In genomic region chr3R:26956376-26957062, dm6 we compare ENCODE assay signal across 1 fruit fly cellular context.
A peak's percentile ranks its signal among the peaks of the same experiment; 100 is the strongest.
TF ChIP-seq lines count a peak whose summit lies in the region.

No protein-coding gene starts in this region.

TF ChIP-seq in whole organism, embryonic, 481 proteins besides CTCF, POLR2A, EP300 and RAD21 (continued from another document):
- TF ChIP-seq CG3838 (GFP tag; optimal IDR thresholded peaks at IDR 0.05; lab: Kevin White, UChicago) (no peak), vvl (GFP tag; IDR thresholded peaks at IDR 0.05; lab: Robert Waterston, UW) (peak; percentile 29; the same call in 1 of the 2 replicates), Atf-2 (GFP tag; optimal IDR thresholded peaks at IDR 0.05; lab: Kevin White, UChicago) (no peak), Elba2 (GFP tag; optimal IDR thresholded peaks at IDR 0.05; lab: Kevin White, UChicago) (no peak), ac (GFP tag; optimal IDR thresholded peaks at IDR 0.05; lab: Kevin White, UChicago) (no peak), sens-2 (GFP tag; IDR thresholded peaks at IDR 0.05; lab: Robert Waterston, UW) (no peak), cato (GFP tag; optimal IDR thresholded peaks at IDR 0.05; lab: Kevin White, UChicago; ENCODE audit: borderline replicate concordance) (no peak), CG6791 (GFP tag; IDR thresholded peaks at IDR 0.05; lab: Robert Waterston, UW; ENCODE audit: partially characterized antibody) (no peak), Hsf (GFP tag; optimal IDR thresholded peaks at IDR 0.05; lab: Kevin White, UChicago) (no peak), ftz-f1 (GFP tag; optimal IDR thresholded peaks at IDR 0.05; lab: Kevin White, UChicago) (no peak), bsh (GFP tag; optimal IDR thresholded peaks at IDR 0.05; lab: Kevin White, UChicago) (no peak), yki (optimal IDR thresholded peaks at IDR 0.05; lab: Kevin White, UChicago) (no peak), sna (GFP tag; IDR thresholded peaks at IDR 0.05; lab: Robert Waterston, UW; ENCODE audit: partially characterized antibody) (no peak), CG12155 (GFP tag; optimal IDR thresholded peaks at IDR 0.05; lab: Kevin White, UChicago) (no peak), CG11560 (tag; IDR thresholded peaks at IDR 0.05; lab: Robert Waterston, UW) (no peak), Tbp (GFP tag; optimal IDR thresholded peaks at IDR 0.05; lab: Kevin White, UChicago) (no peak), Drgx (GFP tag; IDR thresholded peaks at IDR 0.05; lab: Robert Waterston, UW) (no peak), YL-1 (GFP tag; optimal IDR thresholded peaks at IDR 0.05; lab: Kevin White, UChicago) (no peak), CG6175 (GFP tag; IDR thresholded peaks at IDR 0.05; lab: Robert Waterston, UW) (no peak), Usf (GFP tag; optimal IDR thresholded peaks at IDR 0.05; lab: Kevin White, UChicago) (no peak), CG7271 (tag; optimal IDR thresholded peaks at IDR 0.05; lab: Kevin White, UChicago) (no peak), Abd-B (GFP tag; optimal IDR thresholded peaks at IDR 0.05; lab: Kevin White, UChicago) (no peak), CG1602 (GFP tag; optimal IDR thresholded peaks at IDR 0.05; lab: Kevin White, UChicago) (no peak), CG31441 (GFP tag; IDR thresholded peaks at IDR 0.05; lab: Robert Waterston, UW) (no peak), CG3726 (GFP tag; IDR thresholded peaks at IDR 0.05; lab: Robert Waterston, UW) (no peak), trem (tag; optimal IDR thresholded peaks at IDR 0.05; lab: Kevin White, UChicago) (no peak), croc (GFP tag; conservative IDR thresholded peaks at IDR 0.05; lab: Robert Waterston, UW) (no peak), lov (optimal IDR thresholded peaks at IDR 0.05; lab: Kevin White, UChicago) (no peak), lov (GFP tag; IDR thresholded peaks at IDR 0.05; lab: Robert Waterston, UW) (0 out of 3 replicates have a peak, but pooled peaks have one; percentile 38), Adf1 (GFP tag; IDR thresholded peaks at IDR 0.05; lab: Robert Waterston, UW) (no peak), CG9437 (GFP tag; optimal IDR thresholded peaks at IDR 0.05; lab: Kevin White, UChicago) (peak; percentile 6)
